Worm (Caenorhabditis elegans) whole organism, L1 larva: Measurements from ENCODE around the gene C16D9.6.

Source experiments
- Y116A8C.19 ChIP-seq: sonication (generic microtip); optimal IDR thresholded peaks from 2 replicates; lab custom pipeline; 2016; ENCODE audit warnings: missing compliant biosample characterization, missing genetic modification characterization, borderline replicate concordance
- dsc-1 ChIP-seq: sonication (generic microtip); optimal IDR thresholded peaks from 2 replicates; lab custom pipeline; 2016; ENCODE audit warnings: mild to moderate bottlenecking, missing genetic modification characterization, missing compliant biosample characterization
- lin-13 ChIP-seq: fragments of 150-350 bp; optimal IDR thresholded peaks from 2 replicates; lab custom pipeline; 2014; ENCODE audit warnings: missing biosample characterization, missing genetic modification reagents, missing genetic modification characterization
- mdl-1 ChIP-seq, 2 experiments: fragments of 150-350 bp; optimal IDR thresholded peaks; 2 replicates each; lab custom pipeline; 2014 to 2017; ENCODE audit warnings: missing biosample characterization in 2 of 2, missing genetic modification characterization in 2 of 2, inconsistent platforms in 1 of 2

DNA sequence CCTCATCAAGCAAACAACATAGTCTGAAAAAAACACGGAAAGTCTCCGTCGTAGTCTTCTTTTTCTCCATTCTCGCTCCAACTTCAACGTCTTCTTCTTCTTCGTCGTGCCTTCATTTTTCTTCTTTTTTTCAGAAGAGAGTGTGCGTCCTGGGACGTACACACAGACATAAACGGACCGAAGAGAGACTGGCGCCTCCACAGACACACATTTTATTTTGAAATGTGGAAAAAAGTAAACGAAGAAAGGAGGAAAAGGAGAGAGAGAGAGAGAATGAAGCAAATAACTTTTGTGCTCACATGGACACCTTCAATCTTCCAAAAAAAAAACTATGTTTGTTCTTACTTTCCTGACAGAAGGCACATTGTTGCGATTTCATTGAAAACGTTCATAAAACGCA is 35.0 kb downstream of the C16D9.6 start:
- no peak for TF ChIP-seq mdl-1 (tag; optimal IDR thresholded peaks at IDR 0.05; lab: Kevin White, UChicago)
- no peak for TF ChIP-seq Y116A8C.19 (tag; lab: Kevin White, UChicago)
- TF ChIP-seq dsc-1 (tag; lab: Kevin White, UChicago) = no peak
- no peak for TF ChIP-seq lin-13 (GFP tag; lab: Kevin White, UChicago)
